Worm (Caenorhabditis elegans): ENCODE results near the gene twk-33.

- no peak for TF ChIP-seq nhr-11 (tag; optimal IDR thresholded peaks at IDR 0.05)
- TF ChIP-seq unc-62 (GFP tag; optimal IDR thresholded peaks at IDR 0.05), result no peak
- no peak for TF ChIP-seq nhr-25 (tag; optimal IDR thresholded peaks at IDR 0.05)
- no peak for TF ChIP-seq ceh-16 (tag; optimal IDR thresholded peaks at IDR 0.05)
- TF ChIP-seq lin-11 (tag; optimal IDR thresholded peaks at IDR 0.05), result no peak
- no peak for TF ChIP-seq ztf-11 (tag; optimal IDR thresholded peaks at IDR 0.05)
- TF ChIP-seq ztf-4 (tag; optimal IDR thresholded peaks at IDR 0.05), result no peak
Measured at ce11 chrV:17684857-17685256, 29.3 kb downstream of the twk-33 start, which contains the start of the genes F59A1.16 and F59A1.6.
